Worm (Caenorhabditis elegans) whole organism, L1 larva: Measurements from ENCODE around the gene memo-1.

Experiments used
- aly-2 ChIP-seq: fragments of 150-350 bp; optimal IDR thresholded peaks from 2 replicates; lab custom pipeline; 2014; ENCODE audit warnings: missing biosample characterization, missing genetic modification characterization
- ama-1 ChIP-seq: fragments of 150-350 bp; optimal IDR thresholded peaks from 2 replicates; lab custom pipeline; 2014
- ces-1 ChIP-seq: fragments of 150-350 bp; optimal IDR thresholded peaks from 2 replicates; lab custom pipeline; 2014; ENCODE audit warnings: missing biosample characterization, missing genetic modification reagents, missing genetic modification characterization
- fos-1 ChIP-seq: fragments of 150-350 bp; optimal IDR thresholded peaks from 2 replicates; lab custom pipeline; 2014; ENCODE audit warnings: missing biosample characterization, missing genetic modification characterization
- lin-39 ChIP-seq: fragments of 150-350 bp; optimal IDR thresholded peaks from 2 replicates; lab custom pipeline; 2014; ENCODE audit warnings: missing biosample characterization, missing genetic modification reagents, missing genetic modification characterization
- nhr-84 ChIP-seq: sonication (generic microtip); optimal IDR thresholded peaks from 2 replicates; lab custom pipeline; 2017; ENCODE audit warnings: missing biosample characterization, missing genetic modification characterization
- skn-1 ChIP-seq: fragments of 150-350 bp; optimal IDR thresholded peaks from 2 replicates; lab custom pipeline; 2014; ENCODE audit warnings: missing biosample characterization, missing genetic modification characterization
- unc-130 ChIP-seq: fragments of 150-350 bp; optimal IDR thresholded peaks from 2 replicates; lab custom pipeline; 2017; ENCODE audit warnings: missing biosample characterization, missing genetic modification characterization, inconsistent platforms
- ztf-11 ChIP-seq, 2 experiments: sonication (generic microtip); optimal IDR thresholded peaks; 2 replicates each; lab custom pipeline; 2016 to 2017; ENCODE audit warnings: missing genetic modification characterization in 2 of 2, missing biosample characterization in 1 of 2, missing compliant biosample characterization in 1 of 2

DNA sequence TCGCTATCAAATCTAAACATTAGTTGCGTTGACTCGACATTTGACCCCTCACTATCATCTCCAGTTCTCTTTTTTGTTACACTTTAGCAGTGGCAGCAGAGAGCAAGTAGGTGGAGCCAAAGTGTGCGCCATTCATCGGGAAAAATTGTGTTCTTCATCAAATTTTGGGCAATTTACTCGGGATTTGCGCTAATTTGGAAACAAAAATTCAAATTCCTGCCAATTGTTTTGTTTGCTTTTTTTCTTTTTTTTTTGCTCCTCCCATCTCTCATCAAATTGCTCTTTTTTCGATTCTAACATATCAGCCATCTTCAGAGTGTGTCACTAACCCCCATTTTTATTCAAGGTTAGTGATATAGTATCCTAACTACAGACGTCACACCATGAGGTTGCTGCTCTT is 20.1 kb downstream of the memo-1 start, which contains the start of gene mig-6:
- TF ChIP-seq lin-39 (tag; lab: Kevin White, UChicago) = no peak
- no peak for TF ChIP-seq ztf-11 (tag; optimal IDR thresholded peaks at IDR 0.05; lab: Kevin White, UChicago)
- no peak for TF ChIP-seq unc-130 (tag; lab: Kevin White, UChicago)
- no peak for TF ChIP-seq fos-1 (tag; lab: Kevin White, UChicago)
- TF ChIP-seq aly-2 (tag; lab: Kevin White, UChicago) = no peak
- TF ChIP-seq nhr-84 = no peak
- no peak for TF ChIP-seq ama-1
- TF ChIP-seq ces-1 (GFP tag; lab: Kevin White, UChicago) = no peak
- no peak for TF ChIP-seq skn-1 (tag; lab: Kevin White, UChicago)
